Worm (Caenorhabditis elegans) whole organism, L4 larva: ENCODE data around the gene F11D11.12.
A peak's percentile ranks its signal among the peaks of the same experiment; 100 is the strongest.

Source experiments
- D1046.2 ChIP-seq: fragments of 200-800 bp; sonication (Bioruptor generic); IDR thresholded peaks from 2 replicates; pipeline ENCODE4 v1.3.6; 2022; ENCODE audit warnings: missing genetic modification characterization, missing compliant biosample characterization
- F26F4.8 ChIP-seq: fragments of 200-800 bp; sonication (Bioruptor generic); conservative IDR thresholded peaks from 2 replicates; pipeline ENCODE4 v1.3.6; 2022; ENCODE audit warnings: missing genetic modification characterization, missing compliant biosample characterization
- F44E2.7 ChIP-seq: fragments of 200-800 bp; sonication (Bioruptor generic); IDR thresholded peaks from 2 replicates; pipeline ENCODE4 v2.1.2; 2022; ENCODE audit warnings: missing genetic modification characterization, missing compliant biosample characterization
- Y5F2A.4 ChIP-seq: fragments of 200-800 bp; sonication (Bioruptor generic); optimal IDR thresholded peaks from 2 replicates; lab custom pipeline; 2018; ENCODE audit warnings: mild to moderate bottlenecking, missing genetic modification characterization, missing compliant biosample characterization
- ZK546.5 ChIP-seq, 2 experiments: sonication (generic microtip); optimal IDR thresholded peaks; 2 replicates each; lab custom pipeline; 2017; ENCODE audit warnings: missing biosample characterization in 2 of 2, missing genetic modification characterization in 2 of 2
- aha-1 ChIP-seq: fragments of 150-350 bp; peaks from one replicate; lab custom pipeline; 2014; ENCODE audit warnings: missing biosample characterization, missing genetic modification characterization
- aly-2 ChIP-seq: sonication (generic microtip); optimal IDR thresholded peaks from 2 replicates; lab custom pipeline; 2018; ENCODE audit warnings: missing biosample characterization, missing genetic modification characterization
- ama-1 ChIP-seq: fragments of 150-350 bp; optimal IDR thresholded peaks from 2 replicates; lab custom pipeline; 2014; ENCODE audit warnings: inconsistent platforms, mixed read lengths
- ceh-44 ChIP-seq: fragments of 200-800 bp; sonication (Bioruptor generic); IDR thresholded peaks from 2 replicates; pipeline ENCODE4 v1.3.6; 2022; ENCODE audit warnings: missing genetic modification reagents, missing genetic modification characterization, missing compliant biosample characterization
- ces-1 ChIP-seq: fragments of 150-350 bp; sonication (generic microtip); optimal IDR thresholded peaks from 4 replicates; lab custom pipeline; 2014; ENCODE audit warnings: missing biosample characterization, missing genetic modification reagents, missing genetic modification characterization
- daf-12 ChIP-seq: fragments of 150-350 bp; optimal IDR thresholded peaks from 2 replicates; lab custom pipeline; 2014; ENCODE audit warnings: missing biosample characterization, missing genetic modification reagents, missing genetic modification characterization
- daf-16 ChIP-seq, 3 experiments: sonication (generic microtip); optimal IDR thresholded peaks; 2 replicates each; lab custom pipeline; 2016 to 2017; ENCODE audit warnings: missing genetic modification characterization in 3 of 3, missing genetic modification reagents in 3 of 3, mild to moderate bottlenecking in 2 of 3, missing compliant biosample characterization in 2 of 3, missing biosample characterization in 1 of 3, moderate library complexity in 1 of 3
- egl-43 ChIP-seq: fragments of 200-800 bp; sonication (Bioruptor generic); IDR thresholded peaks from 2 replicates; pipeline ENCODE4 v1.3.6; 2022; ENCODE audit warnings: missing genetic modification reagents, missing genetic modification characterization, missing compliant biosample characterization
- fkh-10 ChIP-seq: fragments of 150-350 bp; optimal IDR thresholded peaks from 2 replicates; lab custom pipeline; 2014; ENCODE audit warnings: missing biosample characterization, missing genetic modification reagents, missing genetic modification characterization
- hif-1 ChIP-seq, 2 experiments: sonication (generic microtip); optimal IDR thresholded peaks; 2 replicates each; lab custom pipeline; 2016 to 2017; ENCODE audit warnings: missing compliant biosample characterization in 2 of 2, missing genetic modification characterization in 2 of 2, missing genetic modification reagents in 2 of 2, missing genotype in 2 of 2, mild to moderate bottlenecking in 1 of 2
- lin-1 ChIP-seq: fragments of 200-800 bp; sonication (Bioruptor generic); IDR thresholded peaks from 2 replicates; pipeline ENCODE4 v1.3.6; 2022; ENCODE audit warnings: missing genetic modification reagents, missing genetic modification characterization, missing compliant biosample characterization
- lin-29 ChIP-seq: fragments of 200-800 bp; sonication (Bioruptor generic); IDR thresholded peaks from 2 replicates; pipeline ENCODE4 v1.3.6; 2022; ENCODE audit warnings: missing genetic modification reagents, missing genetic modification characterization, missing compliant biosample characterization
- lin-38 ChIP-seq: fragments of 200-800 bp; sonication (Bioruptor generic); IDR thresholded peaks from 2 replicates; pipeline ENCODE4 v1.3.6; 2022; ENCODE audit warnings: missing genetic modification reagents, missing genetic modification characterization, missing compliant biosample characterization
- lin-39 ChIP-seq: fragments of 150-350 bp; optimal IDR thresholded peaks from 2 replicates; lab custom pipeline; 2014; ENCODE audit warnings: missing biosample characterization, missing genetic modification reagents, missing genetic modification characterization
- mdl-1 ChIP-seq, 2 experiments: fragments of 150-350 bp in 1 of 2; sonication (generic microtip) in 1 of 2; optimal IDR thresholded peaks; 2 replicates each; lab custom pipeline; 2014 to 2017; ENCODE audit warnings: missing biosample characterization in 2 of 2, missing genetic modification characterization in 2 of 2
- mxl-2 ChIP-seq: fragments of 200-800 bp; sonication (Bioruptor generic); conservative IDR thresholded peaks from 2 replicates; pipeline ENCODE4 v1.3.6; 2022; ENCODE audit warnings: missing genetic modification reagents, missing genetic modification characterization, missing compliant biosample characterization
- nhr-10 ChIP-seq: fragments of 150-350 bp; optimal IDR thresholded peaks from 2 replicates; lab custom pipeline; 2014; ENCODE audit warnings: missing biosample characterization, missing genetic modification characterization
- nhr-102 ChIP-seq: sonication (generic microtip); optimal IDR thresholded peaks from 2 replicates; lab custom pipeline; 2016; ENCODE audit warnings: mild to moderate bottlenecking, missing genetic modification characterization, moderate library complexity, missing compliant biosample characterization
- nhr-111 ChIP-seq: fragments of 200-800 bp; sonication (Bioruptor generic); optimal IDR thresholded peaks from 2 replicates; lab custom pipeline; 2018; ENCODE audit warnings: mild to moderate bottlenecking, missing genetic modification characterization, missing compliant biosample characterization
- nhr-25 ChIP-seq: sonication (generic microtip); optimal IDR thresholded peaks from 2 replicates; lab custom pipeline; 2017; ENCODE audit warnings: missing genetic modification characterization, mild to moderate bottlenecking, missing compliant biosample characterization, antibody characterized with exemption, moderate library complexity, borderline replicate concordance; ENCODE audit not compliant: insufficient read depth
- nhr-28 ChIP-seq: fragments of 150-350 bp; optimal IDR thresholded peaks from 2 replicates; lab custom pipeline; 2014; ENCODE audit warnings: missing biosample characterization, missing genetic modification characterization
- pha-4 ChIP-seq, 2 experiments: fragments of 150-350 bp in 1 of 2; fragments of 200-800 bp in 1 of 2; sonication (Bioruptor generic) in 1 of 2; IDR thresholded peaks in 1 of 2; optimal IDR thresholded peaks in 1 of 2; 2 replicates each; pipeline versions ENCODE4 v1.3.6 to Lab custom; 2014 to 2022; ENCODE audit warnings: missing genetic modification characterization in 2 of 2, missing genetic modification reagents in 2 of 2, missing biosample characterization in 1 of 2, missing compliant biosample characterization in 1 of 2
- snpc-4 ChIP-seq: fragments of 150-350 bp; optimal IDR thresholded peaks from 2 replicates; lab custom pipeline; 2014; ENCODE audit warnings: missing biosample characterization, missing genetic modification characterization
- spr-1 ChIP-seq: sonication (generic microtip); optimal IDR thresholded peaks from 2 replicates; lab custom pipeline; 2016; ENCODE audit warnings: mild to moderate bottlenecking, missing genetic modification characterization, missing compliant biosample characterization
- tra-1 ChIP-seq: fragments of 200-800 bp; sonication (Bioruptor generic); IDR thresholded peaks from 2 replicates; pipeline ENCODE4 v1.3.6; 2022; ENCODE audit warnings: missing genetic modification reagents, missing genetic modification characterization, missing compliant biosample characterization
- unc-62 ChIP-seq, 3 experiments: fragments of 150-350 bp in 1 of 3; sonication (generic microtip); optimal IDR thresholded peaks in 2 of 3; peaks in 1 of 3; 1 replicate in 1 of 3; 2 replicates in 2 of 3; lab custom pipeline; 2014 to 2017; ENCODE audit warnings: missing biosample characterization in 3 of 3, missing genetic modification characterization in 3 of 3, missing genetic modification reagents in 3 of 3, missing genotype in 1 of 3
- zfp-3 ChIP-seq: fragments of 200-800 bp; sonication (Bioruptor generic); conservative IDR thresholded peaks from 2 replicates; pipeline ENCODE4 v1.3.6; 2022; ENCODE audit warnings: missing genetic modification reagents, missing genetic modification characterization, missing compliant biosample characterization
- zip-11 ChIP-seq: fragments of 200-800 bp; sonication (Bioruptor generic); IDR thresholded peaks from 2 replicates; pipeline ENCODE4 v1.3.6; 2022; ENCODE audit warnings: missing genetic modification characterization, missing compliant biosample characterization
- zip-2 ChIP-seq: fragments of 150-350 bp; optimal IDR thresholded peaks from 2 replicates; lab custom pipeline; 2014; ENCODE audit warnings: missing biosample characterization, missing genetic modification characterization

Gene F11D11.12

ce11 chrV:18772761-18773160 is 22.3 kb upstream of the F11D11.12 start, which contains the start of gene clec-257:
clec-257 (plus strand) TSS chrV:18773061.
- no peak for TF ChIP-seq egl-43 (GFP tag; lab: Robert Waterston, UW)
- no peak for TF ChIP-seq daf-16 (GFP tag; optimal IDR thresholded peaks at IDR 0.05; lab: Kevin White, UChicago)
- TF ChIP-seq daf-16 (tag; optimal IDR thresholded peaks at IDR 0.05; lab: Kevin White, UChicago) = no peak
- TF ChIP-seq nhr-10 (tag; lab: Kevin White, UChicago) = no peak
- TF ChIP-seq daf-12 (tag; lab: Kevin White, UChicago) = no peak
- TF ChIP-seq ces-1 (GFP tag; lab: Kevin White, UChicago) = no peak
- TF ChIP-seq ceh-44 = no peak
- no peak for TF ChIP-seq D1046.2
- no peak for TF ChIP-seq snpc-4 (tag; lab: Kevin White, UChicago)
- no peak for TF ChIP-seq nhr-111
- no peak for TF ChIP-seq ZK546.5 (tag; optimal IDR thresholded peaks at IDR 0.05; lab: Kevin White, UChicago)
- no peak for TF ChIP-seq lin-38 (GFP tag; lab: Robert Waterston, UW)
- TF ChIP-seq Y5F2A.4 = no peak
- no peak for TF ChIP-seq mxl-2
- TF ChIP-seq lin-39 (tag; lab: Kevin White, UChicago) = no peak
- no peak for TF ChIP-seq aly-2 (tag; lab: Kevin White, UChicago)
- no peak for TF ChIP-seq zfp-3 (GFP tag; lab: Robert Waterston, UW)
- no peak for TF ChIP-seq zip-11 (GFP tag; lab: Robert Waterston, UW)
- no peak for TF ChIP-seq lin-29 (GFP tag; lab: Robert Waterston, UW)
- TF ChIP-seq lin-1 = no peak

- TF ChIP-seq unc-62 (GFP tag; optimal IDR thresholded peaks at IDR 0.05 in 1 of 2; lab: Kevin White, UChicago) (peak in 1 of 2 experiments; percentile 90), unc-62 (tag; optimal IDR thresholded peaks at IDR 0.05; lab: Kevin White, UChicago) (no peak), spr-1 (tag; lab: Kevin White, UChicago) (no peak), aha-1 (peak; percentile 91)
These were observed 21.4 kb upstream of the F11D11.12 start for ce11 chrV:18771804-18772386.

ce11 chrV:18771390-18771789 is 20.9 kb upstream of the F11D11.12 start, which contains the start of gene clec-256:
clec-256 (plus strand) TSS chrV:18771690.
- no peak for TF ChIP-seq hif-1 (tag; optimal IDR thresholded peaks at IDR 0.05; lab: Kevin White, UChicago)
- no peak for TF ChIP-seq fkh-10 (GFP tag; lab: Kevin White, UChicago)
- TF ChIP-seq F44E2.7 = no peak
- TF ChIP-seq ama-1 (lab: Kevin White, UChicago) = no peak
- no peak for TF ChIP-seq F26F4.8 (GFP tag; lab: Robert Waterston, UW)
- TF ChIP-seq spr-1 (tag; lab: Kevin White, UChicago) = no peak
- no peak for TF ChIP-seq tra-1 (GFP tag; lab: Robert Waterston, UW)
- no peak for TF ChIP-seq nhr-102 (tag; lab: Kevin White, UChicago)
- no peak for TF ChIP-seq pha-4 (GFP tag; IDR thresholded peaks at IDR 0.05; lab: Robert Waterston, UW)
- no peak for TF ChIP-seq pha-4 (tag; optimal IDR thresholded peaks at IDR 0.05; lab: Kevin White, UChicago)
- no peak for TF ChIP-seq nhr-25 (tag; lab: Kevin White, UChicago)
- no peak for TF ChIP-seq daf-12 (tag; lab: Kevin White, UChicago)
- TF ChIP-seq nhr-28 (tag; lab: Kevin White, UChicago) = no peak
- TF ChIP-seq, all 104 proteins: peak for 0

- TF ChIP-seq aha-1 (peak; percentile 3), zip-2 (tag; lab: Kevin White, UChicago) (no peak), mdl-1 (tag; optimal IDR thresholded peaks at IDR 0.05; lab: Kevin White, UChicago) (no peak), nhr-111 (no peak), nhr-25 (tag; lab: Kevin White, UChicago) (no peak)
These were observed 20.1 kb upstream of the F11D11.12 start, which contains the start of gene clec-255 for ce11 chrV:18770623-18771022. clec-255 (minus strand) TSS chrV:18770723.
